Fruit fly (Drosophila melanogaster): Measurements from ENCODE around the gene Zip71B.

dm6 chr3L:14974952-14975351 is 17.1 kb upstream of the Zip71B start:
- TF ChIP-seq CG1602 (GFP tag; optimal IDR thresholded peaks at IDR 0.05), result no peak
- TF ChIP-seq CG33557 (GFP tag; optimal IDR thresholded peaks at IDR 0.05), result no peak
- TF ChIP-seq vvl (GFP tag; IDR thresholded peaks at IDR 0.05), result no peak
- TF ChIP-seq CG17359 (tag; optimal IDR thresholded peaks at IDR 0.05), result no peak
- no peak for TF ChIP-seq Aef1 (GFP tag; IDR thresholded peaks at IDR 0.05)
- TF ChIP-seq CG9932 (GFP tag; IDR thresholded peaks at IDR 0.05), result no peak
- no peak for TF ChIP-seq tin (GFP tag; optimal IDR thresholded peaks at IDR 0.05)
- TF ChIP-seq dysf (GFP tag; IDR thresholded peaks at IDR 0.05), result no peak
- TF ChIP-seq CG3726 (GFP tag; IDR thresholded peaks at IDR 0.05), result no peak
- TF ChIP-seq inv (GFP tag; IDR thresholded peaks at IDR 0.05; ENCODE audit: partially characterized antibody), result no peak
